Fruit fly (Drosophila melanogaster) Kc167 (cell line): ENCODE measurements around the gene CG42676.

Experiments
- Myc ChIP-seq: fragments of >200 bp; optimal IDR thresholded peaks from 2 replicates; lab custom pipeline; 2017; ENCODE audit warnings: missing external identifiers
- Sin3A ChIP-seq: fragments of >200 bp; optimal IDR thresholded peaks from 2 replicates; lab custom pipeline; 2018; ENCODE audit warnings: missing external identifiers
- h ChIP-seq: fragments of >200 bp; optimal IDR thresholded peaks from 3 replicates; lab custom pipeline; 2018; ENCODE audit warnings: missing external identifiers
- insv ChIP-seq: fragments of >200 bp; optimal IDR thresholded peaks from 3 replicates; lab custom pipeline; 2018; ENCODE audit warnings: missing external identifiers
- psq ChIP-seq: fragments of >200 bp; optimal IDR thresholded peaks from 2 replicates; lab custom pipeline; 2017; ENCODE audit warnings: missing external identifiers
- ttk ChIP-seq: sonication (Bioruptor generic); optimal IDR thresholded peaks from 2 replicates; lab custom pipeline; 2017; ENCODE audit warnings: missing external identifiers

CG42676 gene

DNA sequence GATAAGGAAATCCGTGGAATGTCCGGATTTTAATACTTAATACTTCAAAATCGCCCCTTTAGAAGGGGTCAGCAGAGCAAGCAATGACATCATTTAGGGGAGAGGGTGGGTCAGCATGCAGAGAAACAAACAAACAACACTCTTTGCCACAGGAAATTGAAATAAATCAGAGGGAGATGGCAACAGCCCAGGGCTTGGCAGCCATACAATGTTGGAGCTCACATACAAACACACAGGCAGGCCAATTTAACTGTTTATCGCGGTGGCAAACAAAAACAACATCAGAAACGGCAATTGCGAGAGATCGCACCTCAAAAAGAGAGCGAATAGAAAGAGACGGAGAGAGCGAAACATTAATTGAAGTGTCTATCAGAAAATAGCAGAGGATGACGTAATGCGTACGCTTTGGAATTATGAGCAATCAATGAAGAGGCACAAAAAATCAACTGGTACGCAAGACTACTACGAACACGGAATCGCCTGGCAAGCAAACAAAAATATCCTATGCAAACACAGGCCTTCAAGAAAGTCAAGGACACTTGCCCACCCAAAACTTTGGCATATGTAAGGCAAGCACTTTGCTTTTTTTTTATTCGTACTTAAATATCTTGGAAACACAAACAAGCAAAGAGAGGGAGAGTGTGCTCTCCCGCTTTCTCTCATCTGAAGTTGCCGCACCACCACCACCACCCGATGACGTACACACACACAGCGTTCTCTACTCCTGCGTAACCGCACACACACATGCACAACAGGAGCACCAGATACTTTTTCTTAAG lies 8.6 kb upstream of the CG42676 start:
- TF ChIP-seq ttk (lab: Kevin White, UChicago) (no peak), Sin3A (lab: Kevin White, UChicago) (no peak), insv (lab: Kevin White, UChicago) (no peak), psq (lab: Kevin White, UChicago) (no peak), h (no peak), Myc (lab: Kevin White, UChicago) (no peak)

DNA sequence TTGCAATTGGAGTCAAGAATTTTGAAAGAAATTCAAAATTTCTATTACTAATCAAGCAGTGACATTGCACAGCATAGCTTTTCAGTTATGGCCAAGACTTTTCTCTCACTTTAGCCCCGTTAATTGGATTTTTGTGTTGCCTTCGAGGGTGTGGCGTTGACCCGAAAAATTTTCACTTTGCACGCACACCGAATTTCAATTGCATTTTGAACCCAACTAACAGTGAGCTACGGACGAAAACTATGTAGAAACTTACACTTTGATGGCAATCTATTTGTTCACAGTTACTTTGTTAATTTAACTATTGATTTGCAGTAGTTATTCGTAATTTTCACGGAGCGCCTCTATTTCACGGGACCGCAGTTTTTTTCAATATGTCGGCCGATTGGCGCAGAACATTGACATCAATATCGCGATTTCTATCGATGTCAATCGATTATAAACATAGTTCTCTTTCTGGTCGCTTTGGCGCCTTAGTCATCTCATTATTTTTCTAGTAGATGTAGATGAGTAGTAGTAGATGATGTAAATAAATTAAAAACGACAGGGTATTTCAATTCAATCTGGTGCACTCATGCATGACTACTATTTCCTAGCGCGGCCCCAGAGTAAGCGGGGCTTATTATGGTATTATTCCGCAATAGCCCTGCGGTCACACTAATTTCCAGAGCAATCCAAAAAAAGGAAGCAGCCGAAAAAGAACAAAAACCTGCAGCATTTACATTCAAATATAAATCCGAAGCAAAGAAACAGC lies 7.8 kb upstream of the CG42676 start, which contains the start of the genes alpha-Spec, dlt and Cdc37:
alpha-Spec (minus strand) TSS at position 386 of the 754 bp plus-strand sequence.
dlt (minus strand) TSS at position 386 of the 754 bp plus-strand sequence.
Cdc37 (plus strand) TSS at position 450 of the 754 bp plus-strand sequence.
- TF ChIP-seq h: no peak
- TF ChIP-seq Myc (lab: Kevin White, UChicago): no peak
- no peak for TF ChIP-seq Sin3A (lab: Kevin White, UChicago)
- no peak for TF ChIP-seq insv (lab: Kevin White, UChicago)
- TF ChIP-seq ttk (lab: Kevin White, UChicago): no peak
- TF ChIP-seq psq (lab: Kevin White, UChicago): no peak

DNA sequence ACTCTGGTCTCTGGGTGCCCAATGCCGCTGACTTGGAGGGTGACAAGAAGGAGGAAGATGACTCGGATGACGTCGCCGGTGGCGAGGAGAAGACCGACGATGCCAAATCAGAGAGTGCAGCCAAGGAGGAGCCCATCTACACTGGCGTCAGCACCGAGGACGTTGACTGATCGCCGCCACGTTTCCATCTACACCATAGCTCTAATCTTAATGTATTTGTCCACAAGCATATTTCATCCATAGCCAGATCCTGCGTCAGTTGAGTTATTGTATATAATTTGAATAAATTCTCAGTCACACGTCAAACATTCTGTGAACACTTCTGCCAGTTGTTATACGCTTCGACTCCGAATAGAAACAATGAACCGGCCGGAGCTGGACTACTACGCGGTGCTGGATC lies 5.9 kb upstream of the CG42676 start, which contains the start of gene CG12020:
CG12020 (plus strand) TSS at position 301 of the 400 bp plus-strand sequence.
- TF ChIP-seq Sin3A (lab: Kevin White, UChicago): no peak
- TF ChIP-seq h: no peak
- TF ChIP-seq psq (lab: Kevin White, UChicago): no peak
- no peak for TF ChIP-seq insv (lab: Kevin White, UChicago)
- TF ChIP-seq ttk (lab: Kevin White, UChicago): no peak
- no peak for TF ChIP-seq Myc (lab: Kevin White, UChicago)

DNA sequence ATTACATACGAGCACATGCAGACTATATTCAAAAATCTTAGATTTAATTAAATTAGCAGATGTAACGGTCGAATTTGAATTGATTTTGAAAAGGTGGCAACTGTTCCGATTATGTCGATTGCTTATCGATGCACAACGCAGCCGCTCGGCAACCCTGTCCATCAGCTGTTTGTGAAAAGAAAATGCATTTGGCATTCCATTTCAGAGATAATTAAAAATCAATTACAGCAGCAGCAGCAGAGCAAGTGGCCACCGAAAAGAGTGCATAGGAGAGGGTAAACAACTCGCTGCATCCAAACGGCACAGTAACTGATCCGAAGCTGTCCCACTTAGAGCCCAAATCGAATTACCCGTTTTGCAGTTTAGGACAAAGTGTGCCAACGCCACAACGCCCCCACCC lies 4.3 kb upstream of the CG42676 start, which contains the start of gene Patj:
Patj (plus strand) TSS at position 155 of the 400 bp plus-strand sequence.
- no peak for TF ChIP-seq Myc (lab: Kevin White, UChicago)
- no peak for TF ChIP-seq Sin3A (lab: Kevin White, UChicago)
- TF ChIP-seq psq (lab: Kevin White, UChicago): no peak
- no peak for TF ChIP-seq insv (lab: Kevin White, UChicago)
- TF ChIP-seq h: no peak
- TF ChIP-seq ttk (lab: Kevin White, UChicago): no peak

DNA sequence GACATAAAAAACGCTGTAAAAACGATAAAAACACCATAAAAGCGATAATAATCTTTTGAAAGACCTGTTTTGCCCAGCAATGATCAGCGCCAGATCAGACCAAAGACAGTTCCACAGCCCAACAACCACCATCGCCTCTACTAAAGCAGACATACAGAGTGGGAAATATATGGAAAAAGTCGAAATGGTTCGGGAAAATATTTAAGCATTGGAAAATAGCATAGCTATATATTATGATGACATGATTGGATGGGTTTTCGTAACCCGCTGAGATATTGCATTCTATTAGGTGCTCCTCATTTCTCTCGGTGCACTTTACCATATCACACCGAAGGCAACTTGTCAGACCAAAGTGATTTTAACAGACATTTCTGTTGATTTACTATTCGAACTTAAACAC lies 5.7 kb downstream of the CG42676 start:
- TF ChIP-seq psq (lab: Kevin White, UChicago): no peak
- TF ChIP-seq h: no peak
- TF ChIP-seq ttk (lab: Kevin White, UChicago): no peak
- TF ChIP-seq insv (lab: Kevin White, UChicago): no peak

DNA sequence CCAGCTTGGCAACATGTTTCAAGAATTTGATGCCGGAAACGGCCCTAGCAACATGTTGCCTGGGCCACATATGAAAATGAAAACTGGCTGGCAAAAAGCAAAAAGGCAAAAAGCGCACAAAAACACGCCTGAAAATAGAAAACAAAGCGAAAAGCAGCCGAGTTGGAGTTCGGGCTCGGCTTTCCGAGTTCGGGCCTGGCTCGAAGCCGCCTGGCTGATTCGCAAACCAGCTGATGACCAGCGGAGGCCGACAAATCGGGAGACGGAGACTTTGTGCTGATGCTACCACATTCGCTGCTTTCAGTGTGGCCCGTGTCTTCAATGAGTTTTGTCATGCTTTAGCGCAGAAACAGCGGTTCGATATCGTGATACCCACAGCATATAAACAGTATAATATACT lies 7.4 kb downstream of the CG42676 start, which contains the start of gene GV1:
GV1 (plus strand) TSS at position 301 of the 400 bp plus-strand sequence.
- TF ChIP-seq Sin3A (lab: Kevin White, UChicago): no peak
- no peak for TF ChIP-seq psq (lab: Kevin White, UChicago)

DNA sequence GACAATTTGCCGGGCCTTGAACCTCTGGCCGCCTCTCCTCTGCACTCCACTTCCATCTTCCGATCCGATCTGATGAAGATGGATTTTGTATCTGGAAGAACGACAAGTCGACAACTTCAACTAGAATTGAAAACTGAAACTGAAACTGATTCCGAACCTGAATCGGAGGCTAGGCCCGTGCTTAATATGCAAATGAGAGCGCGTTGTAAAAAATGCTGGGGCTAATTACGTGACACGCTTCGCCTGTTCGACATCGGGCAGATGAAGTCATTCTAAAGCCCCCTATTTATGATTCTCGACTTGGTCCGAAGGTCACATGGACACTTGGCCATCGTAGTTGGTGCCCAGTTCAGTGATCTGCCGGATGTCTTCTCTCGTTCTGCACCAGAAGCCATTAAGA lies 13.7 kb downstream of the CG42676 start:
- TF ChIP-seq Sin3A (lab: Kevin White, UChicago) (no peak), Myc (lab: Kevin White, UChicago) (no peak), ttk (lab: Kevin White, UChicago) (no peak), insv (lab: Kevin White, UChicago) (no peak), h (no peak), psq (lab: Kevin White, UChicago) (no peak)

DNA sequence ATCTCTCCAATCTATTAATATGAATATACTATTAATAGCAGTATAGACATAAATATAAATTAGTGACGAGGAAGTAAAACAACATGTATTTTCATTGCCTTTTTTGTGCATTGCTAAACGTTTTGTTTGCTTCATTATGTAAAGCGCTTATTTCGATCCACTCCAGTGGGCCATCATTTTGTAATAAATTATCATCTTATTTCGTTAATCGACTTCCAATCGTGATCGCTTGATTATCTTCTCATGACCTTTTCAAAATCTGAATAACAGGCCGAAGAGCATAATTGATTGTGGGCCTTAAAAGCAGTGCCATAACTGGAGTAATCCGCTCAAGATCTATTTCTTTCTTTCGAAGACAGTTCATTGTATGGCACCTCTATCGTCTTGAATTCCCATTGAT lies 14.5 kb downstream of the CG42676 start:
- TF ChIP-seq ttk (lab: Kevin White, UChicago): no peak
- no peak for TF ChIP-seq Sin3A (lab: Kevin White, UChicago)
- no peak for TF ChIP-seq psq (lab: Kevin White, UChicago)
- TF ChIP-seq insv (lab: Kevin White, UChicago): no peak
- TF ChIP-seq Myc (lab: Kevin White, UChicago): no peak
- TF ChIP-seq h: no peak

DNA sequence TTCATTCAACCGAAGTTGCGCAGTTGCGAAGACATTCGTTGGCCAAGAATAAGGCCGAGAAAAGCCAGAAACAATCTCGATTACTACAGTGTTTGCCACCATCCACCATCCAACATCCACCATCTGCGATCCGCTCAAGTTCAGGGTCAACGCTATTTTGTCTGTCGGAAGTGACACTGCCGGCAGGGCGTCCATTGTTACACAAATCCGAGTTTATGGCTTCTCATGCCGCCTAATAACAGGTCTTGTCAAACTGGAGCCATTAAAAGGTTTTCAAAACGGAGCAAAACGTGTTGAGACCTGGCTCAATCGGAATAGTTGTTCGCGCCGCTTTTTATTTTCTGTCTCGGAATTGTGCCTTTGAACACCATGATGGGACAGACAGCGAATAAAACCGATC lies 15.9 kb downstream of the CG42676 start:
- TF ChIP-seq Myc (lab: Kevin White, UChicago) (no peak), Sin3A (lab: Kevin White, UChicago) (no peak), psq (lab: Kevin White, UChicago) (no peak), insv (lab: Kevin White, UChicago) (no peak), ttk (lab: Kevin White, UChicago) (no peak), h (no peak)

DNA sequence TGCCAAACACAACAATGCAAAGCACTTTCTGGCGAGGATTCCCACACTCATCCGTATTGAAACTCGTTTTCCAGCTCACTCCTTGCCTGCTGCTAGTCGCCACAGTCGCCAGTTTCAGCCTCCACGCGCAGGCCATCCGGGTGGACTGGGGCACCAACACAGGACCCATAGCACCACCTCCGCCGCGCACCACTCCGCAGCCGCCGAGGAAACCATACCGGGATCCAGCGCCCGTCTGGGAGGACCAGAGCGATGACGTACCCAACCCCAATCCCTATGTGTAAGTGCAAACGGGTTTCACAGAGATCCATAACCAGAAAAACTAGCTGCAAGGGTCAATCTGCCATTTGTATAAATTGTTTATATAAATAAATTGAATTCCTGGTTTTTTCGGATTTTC lies 18.2 kb downstream of the CG42676 start:
- TF ChIP-seq Myc (lab: Kevin White, UChicago) (no peak), ttk (lab: Kevin White, UChicago) (no peak), psq (lab: Kevin White, UChicago) (no peak), insv (lab: Kevin White, UChicago) (no peak), Sin3A (lab: Kevin White, UChicago) (no peak), h (no peak)

DNA sequence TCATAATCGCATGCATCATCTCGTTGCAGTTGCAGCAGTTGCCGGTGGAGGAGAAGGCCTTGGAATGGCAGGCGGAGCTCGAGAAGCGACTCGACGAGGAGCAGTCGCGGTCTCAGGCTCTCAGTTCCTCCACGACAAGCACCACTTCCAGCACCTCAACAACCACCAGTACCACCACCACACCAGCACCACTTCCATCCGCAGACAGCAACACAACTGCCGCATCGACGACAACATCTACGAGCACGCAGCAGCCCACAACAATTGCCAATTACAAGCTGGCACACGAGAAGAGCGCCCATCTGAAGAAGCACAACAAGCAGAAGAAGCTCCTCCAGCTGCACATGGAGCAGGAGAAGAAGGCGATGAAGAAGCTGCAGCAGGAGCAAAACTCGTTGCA lies 19.5 kb downstream of the CG42676 start:
- TF ChIP-seq h (no peak), ttk (lab: Kevin White, UChicago) (no peak), insv (lab: Kevin White, UChicago) (no peak), Sin3A (lab: Kevin White, UChicago) (no peak), psq (lab: Kevin White, UChicago) (no peak), Myc (lab: Kevin White, UChicago) (no peak)
